Fruit fly (Drosophila melanogaster) whole organism, embryonic: Measurements from ENCODE around the gene CG14561.
A peak's percentile ranks its signal among the peaks of the same experiment; 100 is the strongest.

Experiments used
- Ada2b ChIP-seq: fragments of 200-800 bp; sonication (Bioruptor generic); IDR thresholded peaks from 2 replicates; pipeline ENCODE4 v1.3.6; 2022; ENCODE audit warnings: missing biosample characterization, missing genetic modification characterization
- CG11504 ChIP-seq: fragments of 200-800 bp; sonication (Bioruptor generic); optimal IDR thresholded peaks from 3 replicates; lab custom pipeline; 2019; ENCODE audit warnings: missing biosample characterization, mild to moderate bottlenecking, missing genetic modification characterization, moderate library complexity
- CG11695 ChIP-seq: fragments of 200-800 bp; sonication (Bioruptor generic); IDR thresholded peaks from 3 replicates; pipeline ENCODE4 v1.3.6; 2022; ENCODE audit warnings: missing biosample characterization, missing genetic modification characterization
- CG13123 ChIP-seq: fragments of 200-800 bp; sonication (Bioruptor generic); optimal IDR thresholded peaks from 2 replicates; lab custom pipeline; 2016; ENCODE audit warnings: missing biosample characterization, missing genetic modification characterization
- CG2120 ChIP-seq: fragments of 200-800 bp; sonication (Bioruptor generic); optimal IDR thresholded peaks from 3 replicates; lab custom pipeline; 2016; ENCODE audit warnings: missing biosample characterization, missing genetic modification characterization
- CG2875 ChIP-seq: fragments of 200-800 bp; sonication (Bioruptor generic); optimal IDR thresholded peaks from 2 replicates; lab custom pipeline; 2017; ENCODE audit warnings: missing biosample characterization, mild to moderate bottlenecking, missing genetic modification characterization, missing genetic modification reagents
- CG31388 ChIP-seq: fragments of 200-800 bp; sonication (Bioruptor generic); optimal IDR thresholded peaks from 2 replicates; lab custom pipeline; 2016; ENCODE audit warnings: missing biosample characterization, missing genetic modification characterization
- CG32767 ChIP-seq: fragments of 200-800 bp; sonication (Bioruptor generic); IDR thresholded peaks from 2 replicates; pipeline ENCODE4 v1.3.6; 2022; ENCODE audit warnings: missing biosample characterization, missing genetic modification characterization
- CG32772 ChIP-seq: fragments of 200-800 bp; sonication (Bioruptor generic); IDR thresholded peaks from 2 replicates; pipeline ENCODE4 v1.3.6; 2022; ENCODE audit warnings: missing biosample characterization, missing genetic modification characterization
- CG3407 ChIP-seq: fragments of 200-800 bp; sonication (Bioruptor generic); optimal IDR thresholded peaks from 2 replicates; lab custom pipeline; 2018; ENCODE audit warnings: missing biosample characterization, mild to moderate bottlenecking, missing genetic modification characterization
- CG34224 ChIP-seq: fragments of 200-800 bp; sonication (Bioruptor generic); IDR thresholded peaks from 3 replicates; pipeline ENCODE4 v1.3.6; 2022; ENCODE audit warnings: missing biosample characterization, missing genetic modification characterization; ENCODE audit not compliant: partially characterized antibody
- CG6683 ChIP-seq: fragments of 200-800 bp; sonication (Bioruptor generic); optimal IDR thresholded peaks from 2 replicates; lab custom pipeline; 2017; ENCODE audit warnings: missing biosample characterization, mild to moderate bottlenecking, missing genetic modification characterization, missing genetic modification reagents
- CG6813 ChIP-seq: fragments of 200-800 bp; sonication (Bioruptor generic); optimal IDR thresholded peaks from 2 replicates; lab custom pipeline; 2017; ENCODE audit warnings: missing biosample characterization, missing genetic modification characterization, mild to moderate bottlenecking, moderate library complexity, missing genetic modification reagents
- Dip3 ChIP-seq: fragments of 200-800 bp; sonication (Bioruptor generic); optimal IDR thresholded peaks from 3 replicates; lab custom pipeline; 2016; ENCODE audit warnings: missing biosample characterization, missing genetic modification characterization
- Gsc ChIP-seq: fragments of 200-800 bp; sonication (Bioruptor generic); IDR thresholded peaks from 2 replicates; pipeline ENCODE4 v1.3.6; 2022; ENCODE audit warnings: missing biosample characterization, missing genetic modification characterization
- Lhr ChIP-seq: fragments of 200-800 bp; sonication (Bioruptor generic); optimal IDR thresholded peaks from 3 replicates; lab custom pipeline; 2017; ENCODE audit warnings: mild to moderate bottlenecking, missing biosample characterization, missing genetic modification reagents, missing genetic modification characterization
- Oli ChIP-seq: fragments of 200-800 bp; sonication (Bioruptor generic); optimal IDR thresholded peaks from 2 replicates; lab custom pipeline; 2018; ENCODE audit warnings: missing biosample characterization, mild to moderate bottlenecking, missing genetic modification characterization, moderate library complexity
- Opbp ChIP-seq: fragments of 200-800 bp; sonication (Bioruptor generic); IDR thresholded peaks from 3 replicates; pipeline ENCODE4 v1.3.6; 2022; ENCODE audit warnings: missing biosample characterization, missing genetic modification characterization; ENCODE audit not compliant: partially characterized antibody
- Side ChIP-seq: fragments of 200-800 bp; sonication (Bioruptor generic); optimal IDR thresholded peaks from 2 replicates; lab custom pipeline; 2016; ENCODE audit warnings: missing biosample characterization, missing genetic modification characterization
- Sin3A ChIP-seq: fragments of >200 bp; optimal IDR thresholded peaks from 2 replicates; lab custom pipeline; 2018
- Sry-β ChIP-seq: fragments of 200-800 bp; sonication (Bioruptor generic); optimal IDR thresholded peaks from 2 replicates; lab custom pipeline; 2018; ENCODE audit warnings: missing biosample characterization, mild to moderate bottlenecking, missing genetic modification characterization, moderate library complexity
- YL-1 ChIP-seq: fragments of 200-800 bp; sonication (Bioruptor generic); optimal IDR thresholded peaks from 3 replicates; lab custom pipeline; 2017; ENCODE audit warnings: missing biosample characterization, mild to moderate bottlenecking, missing genetic modification characterization
- ap ChIP-seq: fragments of 200-800 bp; sonication (Bioruptor generic); IDR thresholded peaks from 2 replicates; pipeline ENCODE4 v1.3.6; 2022; ENCODE audit warnings: missing biosample characterization, missing genetic modification characterization
- bsh ChIP-seq, 2 experiments: fragments of 200-800 bp; sonication (Bioruptor generic); optimal IDR thresholded peaks; 2 replicates each; lab custom pipeline; 2017 to 2018; ENCODE audit warnings: mild to moderate bottlenecking in 2 of 2, missing biosample characterization in 2 of 2, missing genetic modification characterization in 2 of 2, moderate library complexity in 1 of 2
- danr ChIP-seq: fragments of 200-800 bp; sonication (Bioruptor generic); IDR thresholded peaks from 2 replicates; pipeline ENCODE4 v1.3.6; 2022; ENCODE audit warnings: missing biosample characterization, missing genetic modification characterization
- dimm ChIP-seq: fragments of 200-800 bp; sonication (Bioruptor generic); IDR thresholded peaks from 2 replicates; pipeline ENCODE4 v1.3.6; 2022; ENCODE audit warnings: missing biosample characterization, missing genetic modification characterization
- disco-r ChIP-seq: fragments of 200-800 bp; sonication (Bioruptor generic); optimal IDR thresholded peaks from 2 replicates; lab custom pipeline; 2016; ENCODE audit warnings: missing biosample characterization, missing genetic modification characterization
- fd96Cb ChIP-seq: fragments of 200-800 bp; sonication (Bioruptor generic); optimal IDR thresholded peaks from 2 replicates; lab custom pipeline; 2018; ENCODE audit warnings: missing biosample characterization, mild to moderate bottlenecking, missing genetic modification characterization, moderate library complexity
- ftz-f1 ChIP-seq: fragments of 200-800 bp; sonication (Bioruptor generic); optimal IDR thresholded peaks from 2 replicates; lab custom pipeline; 2016; ENCODE audit warnings: missing biosample characterization, missing genetic modification characterization
- gcm ChIP-seq: fragments of 200-800 bp; sonication (Bioruptor generic); optimal IDR thresholded peaks from 2 replicates; lab custom pipeline; 2019; ENCODE audit warnings: missing biosample characterization, mild to moderate bottlenecking, missing genetic modification characterization, moderate library complexity
- jigr1 ChIP-seq: fragments of 200-800 bp; sonication (Bioruptor generic); IDR thresholded peaks from 3 replicates; pipeline ENCODE4 v1.3.6; 2022; ENCODE audit warnings: missing biosample characterization, missing genetic modification characterization
- lola ChIP-seq, 3 experiments: fragments of >200 bp in 2 of 3; fragments of 200-800 bp in 1 of 3; sonication (Bioruptor generic) in 1 of 3; optimal IDR thresholded peaks; 2 replicates each; lab custom pipeline; 2017 to 2019; ENCODE audit warnings: missing biosample characterization in 3 of 3, missing genetic modification characterization in 3 of 3, mild to moderate bottlenecking in 1 of 3, moderate library complexity in 1 of 3
- mirr ChIP-seq: fragments of 200-800 bp; sonication (Bioruptor generic); optimal IDR thresholded peaks from 3 replicates; lab custom pipeline; 2018; ENCODE audit warnings: missing biosample characterization, mild to moderate bottlenecking, missing genetic modification characterization
- pzg ChIP-seq: fragments of 200-800 bp; sonication (Bioruptor generic); optimal IDR thresholded peaks from 3 replicates; lab custom pipeline; 2018; ENCODE audit warnings: missing biosample characterization, mild to moderate bottlenecking, missing genetic modification characterization, moderate library complexity
- sc ChIP-seq, 3 experiments: fragments of >200 bp in 2 of 3; fragments of 200-800 bp in 1 of 3; sonication (Bioruptor generic) in 1 of 3; optimal IDR thresholded peaks; 2 replicates in 2 of 3; 3 replicates in 1 of 3; lab custom pipeline; 2017; ENCODE audit warnings: mild to moderate bottlenecking in 1 of 3, missing biosample characterization in 1 of 3, missing genetic modification characterization in 1 of 3, missing genetic modification reagents in 1 of 3
- sens-2 ChIP-seq: fragments of 200-800 bp; sonication (Bioruptor generic); IDR thresholded peaks from 2 replicates; pipeline ENCODE4 v1.3.6; 2022; ENCODE audit warnings: missing biosample characterization, missing genetic modification characterization
- slbo ChIP-seq: fragments of 200-800 bp; sonication (Bioruptor generic); IDR thresholded peaks from 2 replicates; pipeline ENCODE4 v1.3.6; 2022; ENCODE audit warnings: missing biosample characterization, missing genetic modification characterization
- stc ChIP-seq: fragments of 200-800 bp; sonication (Bioruptor generic); IDR thresholded peaks from 2 replicates; pipeline ENCODE4 v1.3.6; 2022; ENCODE audit warnings: missing biosample characterization, missing genetic modification characterization
- stwl ChIP-seq: fragments of 200-800 bp; sonication (Bioruptor generic); optimal IDR thresholded peaks from 3 replicates; lab custom pipeline; 2018; ENCODE audit warnings: missing biosample characterization, mild to moderate bottlenecking, missing genetic modification characterization, moderate library complexity
- tup ChIP-seq: fragments of 200-800 bp; sonication (Bioruptor generic); optimal IDR thresholded peaks from 2 replicates; lab custom pipeline; 2016; ENCODE audit warnings: missing biosample characterization, mild to moderate bottlenecking, missing genetic modification characterization, moderate library complexity

Gene CG14561

DNA sequence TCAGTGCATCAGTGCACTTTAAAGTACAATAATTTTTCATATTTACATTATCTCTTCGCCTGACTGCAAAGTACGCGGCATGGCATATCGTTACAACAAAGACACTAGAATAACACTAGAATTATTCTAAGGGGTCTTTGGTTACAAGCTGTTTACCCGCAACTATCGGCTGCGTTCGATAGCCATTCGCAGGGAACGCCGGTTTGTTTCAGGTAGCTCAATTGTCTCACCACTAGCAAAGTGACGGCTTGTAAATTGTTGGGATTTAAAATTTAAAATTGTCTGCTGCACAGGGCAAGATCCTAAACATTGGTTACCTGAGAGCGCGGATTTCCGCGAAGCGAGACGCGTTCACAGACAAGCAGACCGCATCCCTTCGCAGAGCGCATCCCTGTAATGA is at the start of gene CG14561 (continued):
- TF ChIP-seq CG6813 (GFP tag; lab: Kevin White, UChicago) (no peak), danr (GFP tag; lab: Robert Waterston, UW) (no peak), disco-r (GFP tag; lab: Kevin White, UChicago) (no peak), CG11504 (tag; lab: Kevin White, UChicago) (no peak), ap (GFP tag; lab: Robert Waterston, UW) (no peak), CG2120 (peak; percentile 44), lola (GFP tag; optimal IDR thresholded peaks at IDR 0.05; lab: Kevin White, UChicago) (peak in 1 of 3 experiments; percentile 10), mirr (GFP tag; lab: Kevin White, UChicago) (no peak), gcm (GFP tag; lab: Kevin White, UChicago) (peak; percentile 37), bsh (GFP tag; optimal IDR thresholded peaks at IDR 0.05; lab: Kevin White, UChicago) (no peak), sc (optimal IDR thresholded peaks at IDR 0.05; lab: Kevin White, UChicago) (no peak), sc (GFP tag; optimal IDR thresholded peaks at IDR 0.05; lab: Kevin White, UChicago) (no peak), fd96Cb (tag; lab: Kevin White, UChicago) (no peak), pzg (peak; percentile 78), CG31388 (GFP tag; lab: Kevin White, UChicago) (no peak), sens-2 (no peak), Ada2b (GFP tag; lab: Robert Waterston, UW) (no peak), Sin3A (lab: Kevin White, UChicago) (peak; percentile 69), CG13123 (GFP tag; lab: Kevin White, UChicago) (no peak), CG11695 (GFP tag; lab: Robert Waterston, UW) (no peak), Oli (tag; lab: Kevin White, UChicago) (no peak)

DNA sequence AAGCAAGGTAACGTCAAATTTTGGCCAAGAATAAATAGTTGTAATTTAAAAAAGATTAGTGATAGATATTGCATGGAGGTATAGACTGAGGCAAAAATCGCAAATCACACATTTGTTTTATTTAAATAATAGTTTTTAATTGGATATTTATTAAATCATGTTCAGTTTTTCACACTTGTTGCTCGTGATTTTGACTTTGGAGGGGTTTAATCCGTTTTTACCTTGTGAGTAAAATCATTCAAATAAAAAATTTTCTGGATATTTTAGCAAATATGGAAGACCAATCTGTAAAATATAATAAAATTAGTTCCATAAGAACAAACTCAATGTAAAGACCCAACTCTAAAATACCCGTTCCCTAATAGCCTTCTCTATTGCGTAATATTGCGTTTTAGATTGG is 37.5 kb upstream of the CG14561 start, which contains the start of gene CG7140:
CG7140 (minus strand) TSS at position 101 of the 400 bp plus-strand sequence.
- TF ChIP-seq slbo (GFP tag; lab: Robert Waterston, UW), result no peak
- TF ChIP-seq CG34224 (GFP tag; lab: Robert Waterston, UW), result no peak
- TF ChIP-seq stc, result no peak
- TF ChIP-seq YL-1 (GFP tag; lab: Kevin White, UChicago), result no peak
- TF ChIP-seq Opbp (GFP tag; lab: Robert Waterston, UW), result no peak
- TF ChIP-seq dimm (GFP tag; lab: Robert Waterston, UW), result no peak
- no peak for TF ChIP-seq jigr1
- no peak for TF ChIP-seq Gsc (GFP tag; lab: Robert Waterston, UW)
- TF ChIP-seq CG6683 (GFP tag; lab: Kevin White, UChicago), result no peak
- no peak for TF ChIP-seq Sry-β
- TF ChIP-seq Lhr, result no peak
- TF ChIP-seq CG2875 (GFP tag; lab: Kevin White, UChicago), result no peak
- no peak for TF ChIP-seq ftz-f1 (GFP tag; lab: Kevin White, UChicago)
- TF ChIP-seq Dip3 (GFP tag; lab: Kevin White, UChicago), result no peak
- no peak for TF ChIP-seq CG32772 (GFP tag; lab: Robert Waterston, UW)
- TF ChIP-seq CG32767 (GFP tag; lab: Robert Waterston, UW), result no peak
- TF ChIP-seq tup (GFP tag; lab: Kevin White, UChicago), result no peak
- TF ChIP-seq stwl (tag; lab: Kevin White, UChicago), result no peak
- TF ChIP-seq CG3407, result no peak
- TF ChIP-seq Side (GFP tag; lab: Kevin White, UChicago), result no peak
